Fruit fly (Drosophila melanogaster) whole organism, adult: Measurements from ENCODE around the gene CG2186.

Experiments used
- CG12768 ChIP-seq: fragments of 200-800 bp; sonication (Bioruptor generic); optimal IDR thresholded peaks from 2 replicates; lab custom pipeline; 2017; ENCODE audit warnings: missing biosample characterization, missing genetic modification characterization, mild to moderate bottlenecking, moderate library complexity, missing genetic modification reagents
- CG14711 ChIP-seq: fragments of 200-800 bp; sonication (Bioruptor generic); optimal IDR thresholded peaks from 2 replicates; lab custom pipeline; 2018; ENCODE audit warnings: missing biosample characterization, mild to moderate bottlenecking, missing genetic modification characterization, moderate library complexity
- CG1620 ChIP-seq: fragments of 200-800 bp; sonication (Bioruptor generic); optimal IDR thresholded peaks from 2 replicates; lab custom pipeline; 2016; ENCODE audit warnings: missing biosample characterization, missing genetic modification characterization
- Crg-1 ChIP-seq: fragments of 200-800 bp; sonication (Bioruptor generic); optimal IDR thresholded peaks from 2 replicates; lab custom pipeline; 2016; ENCODE audit warnings: missing biosample characterization, missing genetic modification characterization
- Mnt ChIP-seq: fragments of 200-800 bp; sonication (Bioruptor generic); optimal IDR thresholded peaks from 2 replicates; lab custom pipeline; 2016; ENCODE audit warnings: missing biosample characterization, mild to moderate bottlenecking, missing genetic modification characterization
- cic ChIP-seq: fragments of 200-800 bp; sonication (Bioruptor generic); optimal IDR thresholded peaks from 2 replicates; lab custom pipeline; 2017; ENCODE audit warnings: missing biosample characterization, mild to moderate bottlenecking, missing genetic modification characterization, moderate library complexity
- ovo ChIP-seq: fragments of 200-800 bp; sonication (Bioruptor generic); optimal IDR thresholded peaks from 2 replicates; lab custom pipeline; 2016; ENCODE audit warnings: missing biosample characterization, missing genetic modification characterization

DNA sequence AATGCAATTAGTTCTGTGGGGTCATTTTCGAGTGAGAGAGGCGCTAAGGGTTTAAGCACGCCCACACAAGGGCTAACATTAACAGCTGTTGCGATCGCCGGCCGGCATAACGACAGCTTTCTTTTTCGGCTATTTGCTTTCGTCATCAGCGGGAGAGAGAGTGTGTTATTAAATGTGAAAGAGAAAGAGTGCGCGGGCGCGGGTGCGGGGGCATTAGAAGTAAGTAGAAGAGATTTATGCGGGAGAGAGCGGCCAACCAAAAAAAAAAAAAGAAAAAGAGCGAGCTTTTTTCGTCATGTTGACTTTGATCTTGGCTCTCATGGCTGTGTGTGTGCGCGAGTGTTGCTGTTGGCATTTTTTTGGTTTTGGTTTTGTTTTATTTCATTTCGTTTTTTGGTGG is 43.3 kb upstream of the CG2186 start:
- TF ChIP-seq CG1620 (GFP tag; lab: Kevin White, UChicago) (no peak), CG12768 (GFP tag; lab: Kevin White, UChicago) (no peak), ovo (GFP tag; lab: Kevin White, UChicago) (no peak), Crg-1 (no peak), CG14711 (tag; lab: Kevin White, UChicago) (no peak), Mnt (no peak), cic (GFP tag; lab: Kevin White, UChicago) (no peak)
